Worm (Caenorhabditis elegans) whole organism, L3 larva: ENCODE data around the gene srz-44.

Experiments used
- R02D3.7 ChIP-seq: fragments of 150-350 bp; optimal IDR thresholded peaks from 2 replicates; lab custom pipeline; 2014; ENCODE audit warnings: missing biosample characterization, missing genetic modification characterization
- elt-2 ChIP-seq: sonication (generic microtip); optimal IDR thresholded peaks from 2 replicates; lab custom pipeline; 2016; ENCODE audit warnings: missing genetic modification reagents, mild to moderate bottlenecking, missing genetic modification characterization, missing compliant biosample characterization
- lin-15B ChIP-seq: fragments of 150-350 bp; optimal IDR thresholded peaks from 2 replicates; lab custom pipeline; 2014; ENCODE audit warnings: missing biosample characterization, missing genetic modification characterization
- lsy-12 ChIP-seq: sonication (generic microtip); optimal IDR thresholded peaks from 2 replicates; lab custom pipeline; 2016; ENCODE audit warnings: mild to moderate bottlenecking, missing genetic modification characterization, missing compliant biosample characterization
- nhr-11 ChIP-seq: fragments of 150-350 bp; optimal IDR thresholded peaks from 2 replicates; lab custom pipeline; 2014; ENCODE audit warnings: missing biosample characterization, missing genetic modification characterization
- nhr-43 ChIP-seq: sonication (generic microtip); optimal IDR thresholded peaks from 2 replicates; lab custom pipeline; 2016; ENCODE audit warnings: mild to moderate bottlenecking, missing genetic modification characterization, missing compliant biosample characterization; ENCODE audit not compliant: poor library complexity, severe bottlenecking
- pqm-1 ChIP-seq: fragments of 150-350 bp; optimal IDR thresholded peaks from 2 replicates; lab custom pipeline; 2017; ENCODE audit warnings: missing biosample characterization, missing genetic modification characterization, inconsistent platforms

The srz-44 gene

DNA sequence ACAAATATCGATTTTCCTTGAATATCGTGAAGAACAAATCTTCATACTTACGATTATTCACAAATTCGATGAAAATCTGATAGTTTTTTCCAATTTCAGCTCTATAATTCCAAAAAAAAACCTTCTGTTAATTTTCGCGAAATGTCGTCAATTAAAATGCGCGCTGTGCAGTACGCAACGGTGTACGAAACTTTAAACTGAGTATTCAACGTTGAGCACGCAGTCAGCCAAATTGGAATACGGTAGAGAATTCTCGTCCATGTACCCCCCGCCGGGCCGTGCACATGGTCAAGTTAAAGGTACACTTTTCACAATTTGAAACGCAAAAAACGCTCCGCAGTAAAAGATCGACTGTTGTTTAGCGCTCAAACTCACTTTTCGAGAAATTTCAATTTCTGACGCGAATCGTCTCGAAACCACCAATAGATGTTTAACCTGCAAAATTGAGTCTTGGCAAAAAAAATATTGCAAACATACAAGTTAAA, 48.5 kb downstream of the srz-44 start, which contains the start of gene F28F8.7:
F28F8.7 (minus strand) TSS at position 435 of the 485 bp plus-strand sequence.
- peak; percentile 51 for TF ChIP-seq lsy-12 (tag; lab: Kevin White, UChicago)
- TF ChIP-seq nhr-43 (tag; lab: Kevin White, UChicago), result peak; percentile 19
- peak; percentile 86 for TF ChIP-seq elt-2 (tag; lab: Kevin White, UChicago)
- peak; percentile 60 for TF ChIP-seq R02D3.7 (tag; lab: Kevin White, UChicago)
- TF ChIP-seq lin-15B (tag; lab: Kevin White, UChicago), result peak; percentile 51
- TF ChIP-seq nhr-11 (tag; lab: Kevin White, UChicago), result peak; percentile 2
- peak; percentile 25 for TF ChIP-seq pqm-1 (tag; lab: Kevin White, UChicago)
